Worm (Caenorhabditis elegans) whole organism, L4/young adult: ENCODE results near the gene C03E10.3.

Experiments used
- dao-5 ChIP-seq: sonication (generic microtip); optimal IDR thresholded peaks from 2 replicates; lab custom pipeline; 2016; ENCODE audit warnings: missing genotype, missing genetic modification characterization, moderate library complexity, missing compliant biosample characterization
- him-1 ChIP-seq: sonication (generic microtip); optimal IDR thresholded peaks from 2 replicates; lab custom pipeline; 2016; ENCODE audit warnings: missing genotype, missing genetic modification reagents, missing genetic modification characterization, missing compliant biosample characterization

DNA sequence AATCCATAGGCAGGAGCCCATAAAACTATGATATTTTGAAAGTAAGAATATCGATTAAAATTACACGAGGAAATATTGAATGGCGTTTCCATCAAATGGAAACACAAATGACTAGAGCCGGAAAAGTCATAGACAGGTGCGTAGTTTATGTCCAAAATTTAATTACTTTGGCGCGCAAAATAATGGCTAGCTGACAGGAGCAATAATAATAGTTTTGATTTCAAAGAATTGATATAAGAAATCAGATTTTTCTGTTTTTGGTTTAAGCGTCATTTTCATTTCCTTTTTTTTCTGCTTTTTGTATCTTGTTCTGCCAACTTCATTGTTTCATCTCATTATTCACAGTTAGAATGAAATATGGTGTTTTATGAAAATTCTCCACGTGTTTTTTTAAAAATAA is 23.2 kb upstream of the C03E10.3 start, which contains the start of gene F07B10.4:
- TF ChIP-seq him-1: no peak
- TF ChIP-seq dao-5 (tag; lab: Kevin White, UChicago): no peak
